Worm (Caenorhabditis elegans): ENCODE results near the gene F32D8.15.
A peak's percentile ranks its signal among the peaks of the same experiment; 100 is the strongest.

F32D8.15 gene

ce11 chrV:10903748-10904147 is at the start of gene F32D8.15:
TSS of gene F32D8.15 (plus strand) at chrV:10904048.
- peak; percentile 40 for TF ChIP-seq lin-14 (GFP tag; optimal IDR thresholded peaks at IDR 0.05)
- no peak for TF ChIP-seq egl-13 (tag; optimal IDR thresholded peaks at IDR 0.05)
- TF ChIP-seq nhr-90 (tag; optimal IDR thresholded peaks at IDR 0.05; ENCODE audit: poor library complexity) = no peak
- TF ChIP-seq C16A3.4 (tag; optimal IDR thresholded peaks at IDR 0.05) = no peak
- TF ChIP-seq pqm-1 (tag; optimal IDR thresholded peaks at IDR 0.05) = no peak
- TF ChIP-seq dsc-1 (tag; optimal IDR thresholded peaks at IDR 0.05) = peak; percentile 4
- no peak for TF ChIP-seq ceh-63 (GFP tag; optimal IDR thresholded peaks at IDR 0.05)
- TF ChIP-seq isw-1 (GFP tag; IDR thresholded peaks at IDR 0.05) = no peak
- no peak for TF ChIP-seq lin-15B (tag; optimal IDR thresholded peaks at IDR 0.05)

DNA sequence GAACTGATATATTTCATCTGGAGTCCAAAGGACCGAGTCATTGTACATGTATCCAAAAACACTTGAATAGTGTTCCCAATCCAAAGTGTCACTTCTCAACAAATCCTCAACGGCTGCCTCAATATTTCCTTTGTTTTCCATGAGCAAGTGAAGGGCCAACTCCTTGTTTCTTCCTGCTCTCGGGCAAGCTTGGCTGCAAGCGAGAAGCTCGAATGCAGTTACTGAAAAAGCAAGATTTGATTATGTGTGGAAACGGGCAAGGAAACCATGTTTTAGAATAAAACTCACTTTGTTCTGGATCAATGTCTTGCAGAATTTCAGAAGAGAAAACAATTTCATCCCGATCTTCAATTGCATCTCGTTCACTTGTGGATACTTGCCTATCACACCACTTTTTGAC is 49.7 kb upstream of the F32D8.15 start:
- no peak for TF ChIP-seq nhr-12 (tag; optimal IDR thresholded peaks at IDR 0.05)
- TF ChIP-seq nhr-77 (tag; optimal IDR thresholded peaks at IDR 0.05) = no peak
- TF ChIP-seq lin-14 (GFP tag; optimal IDR thresholded peaks at IDR 0.05) = peak; percentile 12
- peak; percentile 52 for TF ChIP-seq fkh-10 (GFP tag; optimal IDR thresholded peaks at IDR 0.05)
- TF ChIP-seq dsc-1 (tag; optimal IDR thresholded peaks at IDR 0.05) = no peak

- TF ChIP-seq nhr-77 (tag; optimal IDR thresholded peaks at IDR 0.05) = no peak
- no peak for TF ChIP-seq nhr-47 (tag; optimal IDR thresholded peaks at IDR 0.05)
- TF ChIP-seq nhr-90 (tag; optimal IDR thresholded peaks at IDR 0.05; ENCODE audit: poor library complexity) = no peak
- no peak for TF ChIP-seq rnt-1 (tag; optimal IDR thresholded peaks at IDR 0.05)
- TF ChIP-seq fkh-10 (GFP tag; optimal IDR thresholded peaks at IDR 0.05) = no peak
- TF ChIP-seq nhr-20 (tag; optimal IDR thresholded peaks at IDR 0.05) = peak; percentile 24
- TF ChIP-seq lin-15B (tag; optimal IDR thresholded peaks at IDR 0.05) = no peak
- TF ChIP-seq elt-2 (tag; optimal IDR thresholded peaks at IDR 0.05) = peak; percentile 63
- TF ChIP-seq unc-62 (GFP tag; optimal IDR thresholded peaks at IDR 0.05) = no peak
- TF ChIP-seq ceh-63 (GFP tag; optimal IDR thresholded peaks at IDR 0.05) = no peak
- TF ChIP-seq C16A3.4 (tag; optimal IDR thresholded peaks at IDR 0.05) = no peak
- TF ChIP-seq alr-1 (tag; optimal IDR thresholded peaks at IDR 0.05; ENCODE audit: borderline replicate concordance) = no peak
- TF ChIP-seq ceh-82 (tag; optimal IDR thresholded peaks at IDR 0.05) = no peak
- TF ChIP-seq lin-35 (GFP tag; optimal IDR thresholded peaks at IDR 0.05) = no peak
- no peak for TF ChIP-seq nhr-12 (tag; optimal IDR thresholded peaks at IDR 0.05)
- no peak for TF ChIP-seq nhr-76 (tag; optimal IDR thresholded peaks at IDR 0.05)
- no peak for TF ChIP-seq egl-27 (tag; optimal IDR thresholded peaks at IDR 0.05)
- no peak for TF ChIP-seq egl-13 (tag; optimal IDR thresholded peaks at IDR 0.05)
- TF ChIP-seq elt-3 (tag; optimal IDR thresholded peaks at IDR 0.05) = no peak
- TF ChIP-seq pqm-1 (tag; optimal IDR thresholded peaks at IDR 0.05) = peak; percentile 10
- TF ChIP-seq lin-14 (GFP tag; optimal IDR thresholded peaks at IDR 0.05) = peak; percentile 6
- no peak for TF ChIP-seq ces-1 (GFP tag; optimal IDR thresholded peaks at IDR 0.05)
- TF ChIP-seq unc-130 (tag; optimal IDR thresholded peaks at IDR 0.05) = no peak
- TF ChIP-seq unc-86 (tag; optimal IDR thresholded peaks at IDR 0.05) = no peak
- no peak for TF ChIP-seq efl-1 (optimal IDR thresholded peaks at IDR 0.05)
- no peak for TF ChIP-seq efl-1 (GFP tag; optimal IDR thresholded peaks at IDR 0.05 in 1 of 2)
Measured at ce11 chrV:10855363-10855762, 48.5 kb upstream of the F32D8.15 start.

DNA sequence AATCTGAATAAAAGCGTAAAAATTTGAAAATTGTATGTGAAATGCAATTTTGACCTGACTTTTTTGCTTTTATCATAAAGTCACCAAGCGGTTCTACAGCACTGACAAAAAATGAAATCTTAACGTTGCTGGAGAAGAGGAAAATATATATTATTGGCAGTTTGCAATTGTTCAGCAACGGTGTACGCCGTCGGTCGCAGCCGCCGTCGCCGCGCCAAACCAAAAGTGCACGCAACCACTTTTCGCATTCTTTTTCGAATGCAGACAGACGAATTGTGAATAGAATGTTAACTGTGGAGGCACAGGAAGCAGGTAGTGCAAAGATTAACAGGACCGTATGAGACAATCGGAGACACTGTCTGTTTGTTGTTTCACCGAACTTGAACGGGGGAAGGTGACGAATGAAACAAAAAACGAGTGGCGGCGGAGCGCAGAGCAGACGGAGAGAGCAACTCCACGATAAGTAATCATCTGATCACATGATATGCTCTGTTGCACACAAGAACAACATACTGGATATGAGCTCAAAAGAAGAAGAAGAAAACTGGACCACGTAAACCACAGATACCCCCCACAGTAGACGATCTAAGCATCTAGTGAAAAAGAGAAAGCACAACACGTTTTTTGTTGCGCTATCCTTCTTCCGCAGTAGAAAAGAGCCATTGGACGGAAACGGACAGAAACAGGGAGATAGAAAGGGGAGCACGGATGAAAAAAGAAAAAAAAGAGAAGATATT is 46.8 kb upstream of the F32D8.15 start:
- peak; percentile 44 for TF ChIP-seq rnt-1 (tag; optimal IDR thresholded peaks at IDR 0.05)
- TF ChIP-seq lin-35 (GFP tag; optimal IDR thresholded peaks at IDR 0.05) = no peak
- TF ChIP-seq isw-1 (GFP tag; IDR thresholded peaks at IDR 0.05) = no peak
- TF ChIP-seq nhr-20 (tag; optimal IDR thresholded peaks at IDR 0.05) = peak; percentile 37
- TF ChIP-seq pqm-1 (tag; optimal IDR thresholded peaks at IDR 0.05) = no peak
- no peak for TF ChIP-seq swsn-7 (tag; optimal IDR thresholded peaks at IDR 0.05)
- no peak for TF ChIP-seq egl-27 (tag; optimal IDR thresholded peaks at IDR 0.05)
- no peak for TF ChIP-seq elt-3 (tag; optimal IDR thresholded peaks at IDR 0.05)
- no peak for TF ChIP-seq irx-1 (tag; optimal IDR thresholded peaks at IDR 0.05)
- TF ChIP-seq efl-1 (optimal IDR thresholded peaks at IDR 0.05) = no peak
- peak in 1 of 2 experiments; percentile 22 for TF ChIP-seq efl-1 (GFP tag; optimal IDR thresholded peaks at IDR 0.05 in 1 of 2)
- no peak for TF ChIP-seq nhr-237 (tag; optimal IDR thresholded peaks at IDR 0.05)
- TF ChIP-seq nhr-71 (tag; optimal IDR thresholded peaks at IDR 0.05) = peak; percentile 45
- no peak for TF ChIP-seq aha-1 (tag; optimal IDR thresholded peaks at IDR 0.05)
- TF ChIP-seq nhr-11 (tag; optimal IDR thresholded peaks at IDR 0.05) = no peak
- TF ChIP-seq mep-1 (tag; optimal IDR thresholded peaks at IDR 0.05) = no peak
- TF ChIP-seq elt-2 (tag; optimal IDR thresholded peaks at IDR 0.05) = no peak
- TF ChIP-seq tlp-1 (tag; optimal IDR thresholded peaks at IDR 0.05) = no peak
- no peak for TF ChIP-seq mdl-1 (tag; optimal IDR thresholded peaks at IDR 0.05)
- no peak for TF ChIP-seq ceh-8 (GFP tag; optimal IDR thresholded peaks at IDR 0.05)
- TF ChIP-seq dpl-1 (GFP tag; optimal IDR thresholded peaks at IDR 0.05) = no peak
- peak; percentile 40 for TF ChIP-seq jun-1 (tag; optimal IDR thresholded peaks at IDR 0.05)
- no peak for TF ChIP-seq unc-130 (tag; optimal IDR thresholded peaks at IDR 0.05)
- TF ChIP-seq lir-3 (tag; optimal IDR thresholded peaks at IDR 0.05; ENCODE audit: poor library complexity) = no peak
- TF ChIP-seq lin-13 (GFP tag; optimal IDR thresholded peaks at IDR 0.05) = no peak
- no peak for TF ChIP-seq zip-4 (GFP tag; optimal IDR thresholded peaks at IDR 0.05)
